Worm (Caenorhabditis elegans) whole organism, young adult: ENCODE results near the gene snfc-5.

Source experiments
- ekl-4 ChIP-seq: fragments of 200-800 bp; sonication (Bioruptor generic); IDR thresholded peaks from 2 replicates; pipeline ENCODE4 v1.3.6; 2022; ENCODE audit warnings: missing genetic modification reagents, missing genetic modification characterization, missing compliant biosample characterization
- him-1 ChIP-seq: sonication (generic microtip); optimal IDR thresholded peaks from 2 replicates; lab custom pipeline; 2016; ENCODE audit warnings: missing genotype, missing genetic modification reagents, missing genetic modification characterization, missing compliant biosample characterization
- madf-3 ChIP-seq: fragments of 200-800 bp; sonication (Bioruptor generic); IDR thresholded peaks from 2 replicates; pipeline ENCODE4 v1.3.6; 2022; ENCODE audit warnings: missing genetic modification reagents, missing genetic modification characterization, missing compliant biosample characterization
- nhr-90 ChIP-seq: sonication (generic microtip); optimal IDR thresholded peaks from 2 replicates; lab custom pipeline; 2016; ENCODE audit warnings: missing genotype, mild to moderate bottlenecking, missing genetic modification characterization, missing compliant biosample characterization
- pha-4 ChIP-seq: fragments of 150-350 bp; sonication (generic microtip); optimal IDR thresholded peaks from 2 replicates; lab custom pipeline; 2014; ENCODE audit warnings: missing biosample characterization, missing genetic modification reagents, missing genetic modification characterization
- xnd-1 ChIP-seq: sonication (generic microtip); optimal IDR thresholded peaks from 2 replicates; lab custom pipeline; 2016; ENCODE audit warnings: missing genotype, missing genetic modification reagents, missing genetic modification characterization, missing compliant biosample characterization

DNA sequence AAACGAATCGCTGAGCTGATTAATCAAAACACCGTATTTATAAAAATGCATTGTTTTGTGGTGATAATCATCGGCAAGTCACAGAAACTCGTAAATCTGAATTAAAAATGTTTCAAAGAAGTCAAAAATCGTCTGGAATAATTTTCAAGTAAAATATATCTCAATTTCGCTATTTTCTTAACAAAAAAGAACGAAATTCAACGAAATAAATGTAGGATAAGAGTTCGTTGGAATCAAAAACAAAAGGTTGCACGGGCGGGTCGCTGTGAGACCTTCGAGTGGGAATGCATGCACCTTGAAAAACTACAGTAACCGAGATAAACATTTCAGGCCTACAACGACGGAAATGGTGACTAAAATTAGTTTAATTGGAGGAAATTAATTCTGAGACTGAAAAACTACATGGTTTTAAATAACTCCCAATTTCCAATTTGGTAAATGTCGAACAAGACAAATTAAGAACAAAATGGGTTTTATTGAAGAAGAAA lies 29.8 kb downstream of the snfc-5 start, which contains the start of gene C28A5.1:
- peak; percentile 86 for TF ChIP-seq him-1 (tag; lab: Kevin White, UChicago)
- TF ChIP-seq ekl-4 (GFP tag; lab: Robert Waterston, UW) = no peak
- TF ChIP-seq nhr-90 (tag; lab: Kevin White, UChicago) = no peak
- TF ChIP-seq madf-3 = no peak
- TF ChIP-seq xnd-1 (tag; lab: Kevin White, UChicago) = peak; percentile 91
- TF ChIP-seq pha-4 (tag; lab: Kevin White, UChicago) = no peak
